Worm (Caenorhabditis elegans) whole organism, L1 larva: ENCODE data around the gene fut-3.

Source experiments
- C16A3.4 ChIP-seq: fragments of 150-350 bp; optimal IDR thresholded peaks from 2 replicates; lab custom pipeline; 2014; ENCODE audit warnings: missing biosample characterization, missing genetic modification characterization
- Y116A8C.19 ChIP-seq: sonication (generic microtip); optimal IDR thresholded peaks from 2 replicates; lab custom pipeline; 2016; ENCODE audit warnings: missing compliant biosample characterization, missing genetic modification characterization, borderline replicate concordance
- ama-1 ChIP-seq: fragments of 150-350 bp; optimal IDR thresholded peaks from 2 replicates; lab custom pipeline; 2014
- blmp-1 ChIP-seq: fragments of 150-350 bp; optimal IDR thresholded peaks from 2 replicates; lab custom pipeline; 2014; ENCODE audit warnings: missing biosample characterization, missing genetic modification characterization
- ceh-63 ChIP-seq: fragments of 200-800 bp; sonication (Bioruptor generic); optimal IDR thresholded peaks from 2 replicates; lab custom pipeline; 2018; ENCODE audit warnings: mild to moderate bottlenecking, missing genetic modification characterization, missing compliant biosample characterization
- ceh-8 ChIP-seq: fragments of 200-800 bp; sonication (Bioruptor generic); optimal IDR thresholded peaks from 2 replicates; lab custom pipeline; 2018; ENCODE audit warnings: mild to moderate bottlenecking, missing genetic modification characterization, moderate library complexity, missing compliant biosample characterization
- ceh-88 ChIP-seq: fragments of 200-800 bp; sonication (Bioruptor generic); IDR thresholded peaks from 2 replicates; pipeline ENCODE4 v1.3.6; 2022; ENCODE audit warnings: missing genetic modification characterization, missing compliant biosample characterization
- ceh-90 ChIP-seq: sonication (generic microtip); optimal IDR thresholded peaks from 2 replicates; lab custom pipeline; 2016; ENCODE audit warnings: missing genetic modification characterization, missing compliant biosample characterization
- ces-1 ChIP-seq: fragments of 150-350 bp; optimal IDR thresholded peaks from 2 replicates; lab custom pipeline; 2014; ENCODE audit warnings: missing biosample characterization, missing genetic modification reagents, missing genetic modification characterization
- dpl-1 ChIP-seq, 3 experiments: fragments of 150-350 bp in 2 of 3; sonication (generic microtip) in 1 of 3; optimal IDR thresholded peaks; 2 replicates each; lab custom pipeline; 2014 to 2017; ENCODE audit warnings: missing biosample characterization in 3 of 3, missing genetic modification characterization in 3 of 3, missing genetic modification reagents in 3 of 3
- dsc-1 ChIP-seq: sonication (generic microtip); optimal IDR thresholded peaks from 2 replicates; lab custom pipeline; 2016; ENCODE audit warnings: mild to moderate bottlenecking, missing genetic modification characterization, missing compliant biosample characterization
- efl-1 ChIP-seq, 4 experiments: fragments of 150-350 bp; optimal IDR thresholded peaks in 3 of 4; peaks in 1 of 4; 1 replicate in 1 of 4; 2 replicates in 3 of 4; lab custom pipeline; 2014; ENCODE audit warnings: missing biosample characterization in 2 of 4, missing genetic modification characterization in 2 of 4, missing genetic modification reagents in 2 of 4
- efl-3 ChIP-seq: fragments of 200-800 bp; sonication (Bioruptor generic); optimal IDR thresholded peaks from 2 replicates; lab custom pipeline; 2018; ENCODE audit warnings: mild to moderate bottlenecking, missing genetic modification characterization, missing compliant biosample characterization
- egl-13 ChIP-seq: sonication (generic microtip); optimal IDR thresholded peaks from 2 replicates; lab custom pipeline; 2016; ENCODE audit warnings: missing genotype, missing genetic modification reagents, missing genetic modification characterization, missing compliant biosample characterization
- elt-3 ChIP-seq, 6 experiments: fragments of 150-350 bp in 1 of 6; sonication (generic microtip); optimal IDR thresholded peaks; 2 replicates each; lab custom pipeline; 2017 to 2018; ENCODE audit warnings: missing biosample characterization in 6 of 6, missing genetic modification characterization in 6 of 6, inconsistent platforms in 1 of 6
- ets-5 ChIP-seq: fragments of 200-800 bp; sonication (Bioruptor generic); IDR thresholded peaks from 2 replicates; pipeline ENCODE4 v1.3.6; 2022; ENCODE audit warnings: missing genetic modification characterization, missing compliant biosample characterization
- fkh-4 ChIP-seq: sonication (generic microtip); optimal IDR thresholded peaks from 2 replicates; lab custom pipeline; 2016; ENCODE audit warnings: missing compliant biosample characterization, missing genetic modification characterization, borderline replicate concordance
- fkh-8 ChIP-seq: sonication (generic microtip); optimal IDR thresholded peaks from 2 replicates; lab custom pipeline; 2016; ENCODE audit warnings: mild to moderate bottlenecking, missing genetic modification characterization, missing compliant biosample characterization
- grh-1 ChIP-seq: fragments of 200-800 bp; sonication (Bioruptor generic); IDR thresholded peaks from 2 replicates; pipeline ENCODE4 v1.3.6; 2022; ENCODE audit warnings: missing genetic modification reagents, missing genetic modification characterization, missing compliant biosample characterization
- hlh-17 ChIP-seq: fragments of 200-800 bp; sonication (Bioruptor generic); optimal IDR thresholded peaks from 2 replicates; lab custom pipeline; 2018; ENCODE audit warnings: missing genetic modification characterization, mild to moderate bottlenecking, missing compliant biosample characterization, moderate library complexity, borderline replicate concordance
- hpl-2 ChIP-seq: fragments of 150-350 bp; optimal IDR thresholded peaks from 2 replicates; lab custom pipeline; 2014; ENCODE audit warnings: missing biosample characterization, missing genetic modification reagents, missing genetic modification characterization
- jun-1 ChIP-seq: fragments of 150-350 bp; optimal IDR thresholded peaks from 2 replicates; lab custom pipeline; 2014; ENCODE audit warnings: missing biosample characterization, missing genetic modification reagents, missing genetic modification characterization
- lin-14 ChIP-seq: fragments of 200-800 bp; sonication (Bioruptor generic); optimal IDR thresholded peaks from 2 replicates; lab custom pipeline; 2018; ENCODE audit warnings: mild to moderate bottlenecking, missing genetic modification characterization, moderate library complexity, missing compliant biosample characterization
- lin-35 ChIP-seq, 2 experiments: fragments of 150-350 bp; optimal IDR thresholded peaks; 2 replicates each; lab custom pipeline; 2014; ENCODE audit warnings: missing biosample characterization in 2 of 2, missing genetic modification characterization in 2 of 2, missing genetic modification reagents in 2 of 2
- lin-39 ChIP-seq: fragments of 150-350 bp; optimal IDR thresholded peaks from 2 replicates; lab custom pipeline; 2014; ENCODE audit warnings: missing biosample characterization, missing genetic modification reagents, missing genetic modification characterization
- lsy-2 ChIP-seq, 2 experiments: fragments of 150-350 bp; optimal IDR thresholded peaks; 2 replicates each; lab custom pipeline; 2014; ENCODE audit warnings: missing biosample characterization in 2 of 2, missing genetic modification characterization in 2 of 2
- nhr-11 ChIP-seq: fragments of 150-350 bp; optimal IDR thresholded peaks from 2 replicates; lab custom pipeline; 2014; ENCODE audit warnings: missing biosample characterization, missing genetic modification characterization
- nhr-12 ChIP-seq: sonication (generic microtip); optimal IDR thresholded peaks from 2 replicates; lab custom pipeline; 2017; ENCODE audit warnings: missing biosample characterization, missing genetic modification characterization
- nhr-19 ChIP-seq: fragments of 200-800 bp; sonication (Bioruptor generic); conservative IDR thresholded peaks from 2 replicates; pipeline ENCODE4 v1.3.6; 2022; ENCODE audit warnings: missing genetic modification characterization, missing compliant biosample characterization
- nhr-20 ChIP-seq: sonication (generic microtip); optimal IDR thresholded peaks from 2 replicates; lab custom pipeline; 2016; ENCODE audit warnings: mild to moderate bottlenecking, missing genetic modification characterization, missing compliant biosample characterization
- nhr-237 ChIP-seq: fragments of 150-350 bp; optimal IDR thresholded peaks from 2 replicates; lab custom pipeline; 2014; ENCODE audit warnings: missing biosample characterization, missing genetic modification characterization
- nhr-28 ChIP-seq: fragments of 150-350 bp; optimal IDR thresholded peaks from 2 replicates; lab custom pipeline; 2014; ENCODE audit warnings: missing biosample characterization, missing genetic modification characterization
- nhr-85 ChIP-seq: sonication (generic microtip); peaks from one replicate; lab custom pipeline; 2016; ENCODE audit warnings: missing genetic modification characterization, inconsistent platforms, missing compliant biosample characterization
- pag-3 ChIP-seq: sonication (generic microtip); optimal IDR thresholded peaks from 2 replicates; lab custom pipeline; 2017; ENCODE audit warnings: missing genetic modification characterization, mild to moderate bottlenecking, missing compliant biosample characterization, antibody characterized with exemption, borderline replicate concordance; ENCODE audit not compliant: insufficient read depth
- pqm-1 ChIP-seq: sonication (generic microtip); optimal IDR thresholded peaks from 3 replicates; lab custom pipeline; 2017; ENCODE audit warnings: missing biosample characterization, missing genetic modification characterization
- rnt-1 ChIP-seq: sonication (generic microtip); optimal IDR thresholded peaks from 2 replicates; lab custom pipeline; 2016; ENCODE audit warnings: mild to moderate bottlenecking, missing genetic modification characterization, moderate library complexity, missing compliant biosample characterization
- skn-1 ChIP-seq: fragments of 150-350 bp; optimal IDR thresholded peaks from 2 replicates; lab custom pipeline; 2014; ENCODE audit warnings: missing biosample characterization, missing genetic modification characterization
- snu-23 ChIP-seq: sonication (generic microtip); optimal IDR thresholded peaks from 2 replicates; lab custom pipeline; 2016; ENCODE audit warnings: missing genetic modification characterization, missing compliant biosample characterization
- sptf-1 ChIP-seq: fragments of 150-350 bp; optimal IDR thresholded peaks from 2 replicates; lab custom pipeline; 2014; ENCODE audit warnings: missing biosample characterization, missing genetic modification characterization
- swsn-7 ChIP-seq: sonication (generic microtip); optimal IDR thresholded peaks from 2 replicates; lab custom pipeline; 2016; ENCODE audit warnings: missing genetic modification characterization, missing compliant biosample characterization
- tbx-2 ChIP-seq: sonication (generic microtip); optimal IDR thresholded peaks from 2 replicates; lab custom pipeline; 2016; ENCODE audit warnings: missing genetic modification characterization, missing compliant biosample characterization
- tlp-1 ChIP-seq: fragments of 150-350 bp; optimal IDR thresholded peaks from 2 replicates; lab custom pipeline; 2014; ENCODE audit warnings: missing biosample characterization, missing genetic modification characterization
- unc-30 ChIP-seq: sonication (generic microtip); optimal IDR thresholded peaks from 2 replicates; lab custom pipeline; 2017; ENCODE audit warnings: missing biosample characterization, missing genetic modification characterization
- unc-62 ChIP-seq: fragments of 150-350 bp; optimal IDR thresholded peaks from 2 replicates; lab custom pipeline; 2014; ENCODE audit warnings: missing biosample characterization, missing genetic modification reagents, missing genetic modification characterization
- vab-15 ChIP-seq: sonication (generic microtip); optimal IDR thresholded peaks from 2 replicates; lab custom pipeline; 2017; ENCODE audit warnings: missing genotype, mild to moderate bottlenecking, missing genetic modification characterization, missing compliant biosample characterization
- xbp-1 ChIP-seq: sonication (generic microtip); optimal IDR thresholded peaks from 2 replicates; lab custom pipeline; 2016; ENCODE audit warnings: missing genetic modification characterization, missing compliant biosample characterization
- zag-1 ChIP-seq: fragments of 150-350 bp; optimal IDR thresholded peaks from 2 replicates; lab custom pipeline; 2014; ENCODE audit warnings: missing biosample characterization, missing genetic modification characterization
- ztf-11 ChIP-seq, 2 experiments: sonication (generic microtip); optimal IDR thresholded peaks; 2 replicates each; lab custom pipeline; 2016 to 2017; ENCODE audit warnings: missing genetic modification characterization in 2 of 2, missing biosample characterization in 1 of 2, missing compliant biosample characterization in 1 of 2

fut-3 gene

DNA sequence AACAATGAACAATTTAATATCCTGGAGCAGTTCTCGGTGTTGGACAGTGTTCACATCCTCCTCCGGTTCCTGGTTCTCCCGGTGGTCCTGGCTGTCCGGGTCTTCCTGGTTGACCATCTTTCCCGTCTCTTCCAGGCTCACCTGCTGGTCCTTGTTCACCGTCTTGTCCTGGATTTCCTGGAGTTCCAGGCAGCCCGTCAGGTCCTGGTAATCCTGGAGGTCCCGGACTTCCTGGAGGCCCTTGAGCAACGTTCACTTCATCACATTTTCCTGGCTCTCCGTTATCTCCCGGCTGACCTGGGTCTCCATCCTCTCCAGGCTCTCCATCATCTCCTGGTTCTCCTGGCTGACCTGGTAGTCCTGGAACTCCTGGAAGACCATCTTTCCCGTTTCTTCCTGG is 8.1 kb downstream of the fut-3 start:
- TF ChIP-seq snu-23 (GFP tag; lab: Kevin White, UChicago) (no peak), Y116A8C.19 (no peak), efl-1 (optimal IDR thresholded peaks at IDR 0.05; lab: Kevin White, UChicago) (no peak), efl-1 (GFP tag; optimal IDR thresholded peaks at IDR 0.05 in 1 of 2; lab: Kevin White, UChicago) (peak in 1 of 2 experiments; percentile 35), zag-1 (tag; lab: Kevin White, UChicago) (no peak), ceh-63 (GFP tag; lab: Kevin White, UChicago) (no peak)

DNA sequence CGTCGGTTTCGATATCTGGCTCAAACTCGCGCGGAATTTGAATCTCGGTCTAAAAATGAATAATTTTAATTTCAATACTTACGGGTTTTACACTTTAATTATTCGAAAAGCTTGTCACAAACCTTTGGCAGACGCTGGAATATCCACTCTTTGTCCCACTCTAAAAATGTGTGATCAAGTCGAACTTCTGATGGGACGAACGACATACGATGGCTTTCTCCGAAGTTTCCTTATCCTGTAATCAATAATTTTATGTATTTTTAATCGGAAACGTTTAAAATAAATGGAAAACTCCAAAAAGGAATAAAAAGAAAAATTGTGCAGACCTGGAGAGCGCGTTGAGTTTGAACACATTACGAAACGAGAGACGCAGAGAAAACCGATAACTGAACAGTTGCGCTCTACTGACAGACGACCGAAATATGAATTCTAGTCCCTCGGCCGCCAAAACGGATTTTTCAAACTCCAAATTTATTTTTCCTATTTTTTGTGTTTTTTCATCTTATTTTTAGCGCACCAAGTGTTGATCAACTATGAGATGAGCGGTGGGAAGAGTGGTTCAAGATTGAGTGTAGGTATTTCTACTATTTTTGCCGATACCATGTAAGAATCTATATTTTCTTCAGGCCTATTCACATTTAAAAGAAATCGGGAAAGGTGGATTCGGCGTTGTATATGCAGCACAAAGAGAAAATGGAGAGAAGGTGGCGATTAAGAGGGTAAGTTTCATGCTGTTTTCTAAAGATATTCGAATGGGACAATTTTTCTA is 10.2 kb downstream of the fut-3 start, which contains the start of the genes sam-4, F59E12.17 and zyg-1:
TSS of gene sam-4 (minus strand) at position 51 of the 769 bp plus-strand sequence.
TSS of gene F59E12.17 (minus strand) at position 235 of the 769 bp plus-strand sequence.
TSS of gene zyg-1 (plus strand) at position 513 of the 769 bp plus-strand sequence.
- TF ChIP-seq unc-62 (GFP tag; lab: Kevin White, UChicago) = no peak
- 0 out of 2 replicates have a peak, but pooled peaks have one; percentile 20 for TF ChIP-seq nhr-19
- TF ChIP-seq ceh-88 (GFP tag; lab: Robert Waterston, UW) = no peak
- no peak for TF ChIP-seq lin-39
- no peak for TF ChIP-seq ztf-11 (tag; optimal IDR thresholded peaks at IDR 0.05; lab: Kevin White, UChicago)
- peak; percentile 68 to 87 (median 77) for TF ChIP-seq dpl-1 (GFP tag; optimal IDR thresholded peaks at IDR 0.05; lab: Kevin White, UChicago)
- TF ChIP-seq efl-1 (optimal IDR thresholded peaks at IDR 0.05; lab: Kevin White, UChicago) = peak; percentile 78 to 83
- TF ChIP-seq efl-1 (GFP tag; optimal IDR thresholded peaks at IDR 0.05 in 1 of 2; lab: Kevin White, UChicago) = peak; percentile 85 to 98
- TF ChIP-seq C16A3.4 (tag; lab: Kevin White, UChicago) = peak; percentile 85
- no peak for TF ChIP-seq nhr-11 (tag; lab: Kevin White, UChicago)
- no peak for TF ChIP-seq zag-1 (tag; lab: Kevin White, UChicago)
- no peak for TF ChIP-seq ceh-8 (GFP tag; lab: Kevin White, UChicago)
- no peak for TF ChIP-seq fkh-4 (tag; lab: Kevin White, UChicago)
- TF ChIP-seq dsc-1 (tag; lab: Kevin White, UChicago) = no peak
- no peak for TF ChIP-seq hlh-17 (GFP tag; lab: Kevin White, UChicago)
- no peak for TF ChIP-seq pag-3
- peak; percentile 42 for TF ChIP-seq hpl-2 (GFP tag; lab: Kevin White, UChicago)
- no peak for TF ChIP-seq grh-1 (GFP tag; lab: Robert Waterston, UW)
- peak in 1 of 6 experiments; percentile 20 for TF ChIP-seq elt-3 (tag; optimal IDR thresholded peaks at IDR 0.05; lab: Kevin White, UChicago)
- TF ChIP-seq tlp-1 (tag; lab: Kevin White, UChicago) = no peak
- TF ChIP-seq ama-1 (lab: Kevin White, UChicago) = no peak
- no peak for TF ChIP-seq vab-15 (tag; lab: Kevin White, UChicago)
- no peak for TF ChIP-seq nhr-12 (tag; lab: Kevin White, UChicago)
- no peak for TF ChIP-seq egl-13 (tag; lab: Kevin White, UChicago)
- no peak for TF ChIP-seq unc-30 (tag; lab: Kevin White, UChicago)
- no peak for TF ChIP-seq Y116A8C.19
- peak; percentile 61 for TF ChIP-seq nhr-20
- peak; percentile 86 for TF ChIP-seq rnt-1
- TF ChIP-seq pqm-1 (tag; lab: Kevin White, UChicago) = no peak
- no peak for TF ChIP-seq ces-1 (GFP tag; lab: Kevin White, UChicago)
- TF ChIP-seq lin-14 (GFP tag; lab: Kevin White, UChicago) = no peak
- no peak for TF ChIP-seq ets-5 (GFP tag; lab: Robert Waterston, UW)
- no peak for TF ChIP-seq nhr-28 (tag; lab: Kevin White, UChicago)
- peak; percentile 47 for TF ChIP-seq xbp-1 (tag; lab: Kevin White, UChicago)
- TF ChIP-seq lsy-2 (tag; optimal IDR thresholded peaks at IDR 0.05; lab: Kevin White, UChicago) = peak; percentile 56 to 86
- peak; percentile 57 for TF ChIP-seq ceh-90
- TF ChIP-seq nhr-237 (tag; lab: Kevin White, UChicago) = no peak
- TF ChIP-seq jun-1 (tag; lab: Kevin White, UChicago) = no peak
- peak; percentile 81 for TF ChIP-seq skn-1
- peak; percentile 52 for TF ChIP-seq tbx-2 (tag; lab: Kevin White, UChicago)
- TF ChIP-seq fkh-8 (tag; lab: Kevin White, UChicago) = peak; percentile 60
- TF ChIP-seq efl-3 (GFP tag; lab: Kevin White, UChicago) = no peak
- no peak for TF ChIP-seq sptf-1 (tag; lab: Kevin White, UChicago)
- TF ChIP-seq swsn-7 (tag; lab: Kevin White, UChicago) = peak; percentile 28
- no peak for TF ChIP-seq blmp-1 (tag; lab: Kevin White, UChicago)
- TF ChIP-seq nhr-85 (tag; lab: Kevin White, UChicago) = peak; percentile 74
- peak; percentile 80 to 90 for TF ChIP-seq lin-35 (GFP tag; optimal IDR thresholded peaks at IDR 0.05; lab: Kevin White, UChicago)
